ENCODE assay signal across 1 fruit fly cellular context in the genomic region with DNA sequence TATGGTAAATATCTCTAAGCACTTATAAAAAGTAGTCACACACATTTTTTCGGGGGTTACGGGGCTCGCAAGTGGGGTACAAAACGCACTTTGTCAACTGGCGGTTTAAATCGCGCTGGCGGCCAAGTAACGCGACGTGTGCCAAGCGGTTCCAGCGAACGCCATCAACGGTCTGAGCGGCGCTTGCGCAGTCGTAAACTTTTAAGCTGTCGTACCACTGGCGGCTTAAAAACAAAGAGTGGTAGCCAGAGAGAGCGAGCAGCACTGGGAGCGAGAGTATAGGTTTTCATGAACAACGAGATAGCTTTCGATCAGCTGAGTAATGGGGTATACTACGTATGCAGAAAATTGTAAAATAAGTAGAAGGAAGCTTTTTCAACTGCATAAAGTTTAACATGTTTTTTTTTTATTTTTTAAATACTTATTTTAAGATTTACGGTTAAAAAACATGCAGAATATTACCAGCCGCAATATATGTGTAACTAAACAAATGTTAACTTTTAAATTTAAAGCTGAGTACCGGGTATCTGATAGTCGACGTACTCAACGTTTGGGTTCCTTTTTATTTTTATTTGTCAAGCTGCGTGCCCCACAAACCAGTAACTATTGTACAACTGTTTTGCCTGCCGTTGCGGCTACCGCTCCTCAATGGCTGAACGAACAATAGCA.
TF ChIP-seq lines count a peak whose summit lies in the region.

No protein-coding gene starts in this region.

TF ChIP-seq in whole organism, embryonic, 481 proteins besides CTCF, POLR2A, EP300 and RAD21 (continued from another document and continues in another):
- TF ChIP-seq bsh (GFP tag; optimal IDR thresholded peaks at IDR 0.05; lab: Kevin White, UChicago): peak in 1 of 2 experiments; percentile 35
- no peak for TF ChIP-seq CG7745 (tag; optimal IDR thresholded peaks at IDR 0.05; lab: Kevin White, UChicago)
- no peak for TF ChIP-seq CG5245 (GFP tag; optimal IDR thresholded peaks at IDR 0.05; lab: Kevin White, UChicago)
- no peak for TF ChIP-seq CG17612 (GFP tag; IDR thresholded peaks at IDR 0.05; lab: Robert Waterston, UW)
- TF ChIP-seq CG4617 (GFP tag; optimal IDR thresholded peaks at IDR 0.05; lab: Kevin White, UChicago; ENCODE audit: borderline replicate concordance): no peak
- peak; percentile 27 for TF ChIP-seq CG10267 (tag; optimal IDR thresholded peaks at IDR 0.05; lab: Kevin White, UChicago)
- no peak for TF ChIP-seq CG18011 (GFP tag; optimal IDR thresholded peaks at IDR 0.05; lab: Kevin White, UChicago)
- no peak for TF ChIP-seq Mes4 (GFP tag; optimal IDR thresholded peaks at IDR 0.05; lab: Kevin White, UChicago)
- no peak for TF ChIP-seq Doc2 (GFP tag; IDR thresholded peaks at IDR 0.05; lab: Robert Waterston, UW)
- TF ChIP-seq CG5180 (GFP tag; optimal IDR thresholded peaks at IDR 0.05; lab: Kevin White, UChicago): peak; percentile 11
- TF ChIP-seq Drgx (GFP tag; IDR thresholded peaks at IDR 0.05; lab: Robert Waterston, UW): peak; percentile 53; the same call in 1 of the 2 replicates
- no peak for TF ChIP-seq CG8290 (GFP tag; optimal IDR thresholded peaks at IDR 0.05; lab: Kevin White, UChicago)
- peak in 1 of 2 experiments; percentile 30 for TF ChIP-seq CG8290 (tag; optimal IDR thresholded peaks at IDR 0.05; lab: Kevin White, UChicago)
- no peak for TF ChIP-seq CG12744 (GFP tag; optimal IDR thresholded peaks at IDR 0.05; lab: Kevin White, UChicago)
- no peak for TF ChIP-seq CG13894 (tag; optimal IDR thresholded peaks at IDR 0.05; lab: Kevin White, UChicago)
- TF ChIP-seq chn (GFP tag; optimal IDR thresholded peaks at IDR 0.05; lab: Kevin White, UChicago): no peak
- no peak for TF ChIP-seq peb (GFP tag; IDR thresholded peaks at IDR 0.05; lab: Robert Waterston, UW)
- no peak for TF ChIP-seq sd (tag; optimal IDR thresholded peaks at IDR 0.05; lab: Kevin White, UChicago)
- no peak for TF ChIP-seq sc (optimal IDR thresholded peaks at IDR 0.05; lab: Kevin White, UChicago)
- peak; percentile 67 for TF ChIP-seq sc (GFP tag; optimal IDR thresholded peaks at IDR 0.05; lab: Kevin White, UChicago)
- no peak for TF ChIP-seq ci (GFP tag; IDR thresholded peaks at IDR 0.05; lab: Robert Waterston, UW)
- TF ChIP-seq CG6254 (GFP tag; optimal IDR thresholded peaks at IDR 0.05; lab: Kevin White, UChicago): no peak
- peak; percentile 2 for TF ChIP-seq CG12155 (GFP tag; optimal IDR thresholded peaks at IDR 0.05; lab: Kevin White, UChicago)
- no peak for TF ChIP-seq MBD-R2 (GFP tag; IDR thresholded peaks at IDR 0.05; lab: Robert Waterston, UW)
- TF ChIP-seq B-H2 (GFP tag; optimal IDR thresholded peaks at IDR 0.05; lab: Kevin White, UChicago): no peak
- TF ChIP-seq dmrt99B (tag; optimal IDR thresholded peaks at IDR 0.05; lab: Kevin White, UChicago): peak; percentile 64
- TF ChIP-seq Atf6 (GFP tag; IDR thresholded peaks at IDR 0.05; lab: Robert Waterston, UW): no peak
- TF ChIP-seq Sox100B (GFP tag; optimal IDR thresholded peaks at IDR 0.05; lab: Kevin White, UChicago): peak; percentile 26
- no peak for TF ChIP-seq CG12219 (GFP tag; optimal IDR thresholded peaks at IDR 0.05; lab: Kevin White, UChicago)
- TF ChIP-seq CG8478 (optimal IDR thresholded peaks at IDR 0.05; lab: Kevin White, UChicago): no peak
- no peak for TF ChIP-seq ash1 (GFP tag; optimal IDR thresholded peaks at IDR 0.05; lab: Kevin White, UChicago)
- no peak for TF ChIP-seq Hsf (GFP tag; optimal IDR thresholded peaks at IDR 0.05; lab: Kevin White, UChicago)
- no peak for TF ChIP-seq Gug (GFP tag; IDR thresholded peaks at IDR 0.05; lab: Robert Waterston, UW)
- no peak for TF ChIP-seq cg (GFP tag; optimal IDR thresholded peaks at IDR 0.05; lab: Kevin White, UChicago)
- peak; percentile 29; the same call in 1 of the 3 replicates for TF ChIP-seq CG17361 (GFP tag; IDR thresholded peaks at IDR 0.05; lab: Robert Waterston, UW)
- no peak for TF ChIP-seq Mad (GFP tag; optimal IDR thresholded peaks at IDR 0.05; lab: Kevin White, UChicago)
- peak; percentile 40 for TF ChIP-seq CG13424 (tag; optimal IDR thresholded peaks at IDR 0.05; lab: Kevin White, UChicago)
- no peak for TF ChIP-seq CG10209 (GFP tag; optimal IDR thresholded peaks at IDR 0.05; lab: Kevin White, UChicago)
- TF ChIP-seq row (GFP tag; IDR thresholded peaks at IDR 0.05; lab: Robert Waterston, UW): peak; percentile 66
- TF ChIP-seq Tbp (GFP tag; optimal IDR thresholded peaks at IDR 0.05; lab: Kevin White, UChicago): no peak
- no peak for TF ChIP-seq eve (GFP tag; optimal IDR thresholded peaks at IDR 0.05; lab: Kevin White, UChicago)
- no peak for TF ChIP-seq CG12236 (GFP tag; optimal IDR thresholded peaks at IDR 0.05; lab: Kevin White, UChicago)
- TF ChIP-seq H2.0 (GFP tag; IDR thresholded peaks at IDR 0.05; lab: Robert Waterston, UW): no peak
- no peak for TF ChIP-seq z (GFP tag; IDR thresholded peaks at IDR 0.05; lab: Robert Waterston, UW)
- no peak for TF ChIP-seq grn (GFP tag; optimal IDR thresholded peaks at IDR 0.05; lab: Kevin White, UChicago)
- TF ChIP-seq lab (GFP tag; optimal IDR thresholded peaks at IDR 0.05; lab: Kevin White, UChicago): peak; percentile 50
- peak; percentile 43 for TF ChIP-seq CG30403 (GFP tag; optimal IDR thresholded peaks at IDR 0.05; lab: Kevin White, UChicago)
- TF ChIP-seq tup (GFP tag; optimal IDR thresholded peaks at IDR 0.05; lab: Kevin White, UChicago): no peak
- TF ChIP-seq CG6791 (GFP tag; IDR thresholded peaks at IDR 0.05; lab: Robert Waterston, UW; ENCODE audit: partially characterized antibody): no peak
- peak; percentile 58 for TF ChIP-seq CG2678 (tag; optimal IDR thresholded peaks at IDR 0.05; lab: Kevin White, UChicago)
- peak; percentile 0 for TF ChIP-seq Hmr (GFP tag; optimal IDR thresholded peaks at IDR 0.05; lab: Kevin White, UChicago)
- no peak for TF ChIP-seq CG3838 (GFP tag; optimal IDR thresholded peaks at IDR 0.05; lab: Kevin White, UChicago)
- no peak for TF ChIP-seq mld (GFP tag; IDR thresholded peaks at IDR 0.05; lab: Robert Waterston, UW; ENCODE audit: partially characterized antibody)
- no peak for TF ChIP-seq seq (GFP tag; IDR thresholded peaks at IDR 0.05; lab: Robert Waterston, UW)
- no peak for TF ChIP-seq CG1603 (tag; optimal IDR thresholded peaks at IDR 0.05; lab: Kevin White, UChicago)
- no peak for TF ChIP-seq al (GFP tag; IDR thresholded peaks at IDR 0.05; lab: Robert Waterston, UW)
- TF ChIP-seq CG9932 (GFP tag; IDR thresholded peaks at IDR 0.05; lab: Robert Waterston, UW): 0 out of 2 replicates have a peak, but pooled peaks have one; percentile 17
- TF ChIP-seq CG11695 (GFP tag; IDR thresholded peaks at IDR 0.05; lab: Robert Waterston, UW): no peak
- no peak for TF ChIP-seq CG6765 (GFP tag; optimal IDR thresholded peaks at IDR 0.05; lab: Kevin White, UChicago)
- peak; percentile 42 for TF ChIP-seq PHDP (tag; optimal IDR thresholded peaks at IDR 0.05; lab: Kevin White, UChicago)
- no peak for TF ChIP-seq CG4820 (GFP tag; optimal IDR thresholded peaks at IDR 0.05; lab: Kevin White, UChicago)
- TF ChIP-seq CG12942 (GFP tag; optimal IDR thresholded peaks at IDR 0.05; lab: Kevin White, UChicago): no peak
- TF ChIP-seq NC2β (GFP tag; optimal IDR thresholded peaks at IDR 0.05; lab: Kevin White, UChicago): no peak
- TF ChIP-seq CG10654 (GFP tag; optimal IDR thresholded peaks at IDR 0.05; lab: Kevin White, UChicago): no peak
- TF ChIP-seq CoRest (tag; optimal IDR thresholded peaks at IDR 0.05; lab: Kevin White, UChicago): peak; percentile 41
- TF ChIP-seq tio (GFP tag; optimal IDR thresholded peaks at IDR 0.05; lab: Kevin White, UChicago): peak; percentile 7
- no peak for TF ChIP-seq CG6683 (GFP tag; optimal IDR thresholded peaks at IDR 0.05; lab: Kevin White, UChicago)
- TF ChIP-seq jigr1 (GFP tag; IDR thresholded peaks at IDR 0.05; lab: Robert Waterston, UW): no peak
- 0 out of 2 replicates have a peak, but pooled peaks have one; percentile 7 for TF ChIP-seq onecut (GFP tag; IDR thresholded peaks at IDR 0.05; lab: Robert Waterston, UW)
- no peak for TF ChIP-seq CG2889 (GFP tag; IDR thresholded peaks at IDR 0.05; lab: Robert Waterston, UW)
- no peak for TF ChIP-seq bab2 (GFP tag; optimal IDR thresholded peaks at IDR 0.05; lab: Kevin White, UChicago)
- no peak for TF ChIP-seq pfk (GFP tag; optimal IDR thresholded peaks at IDR 0.05; lab: Kevin White, UChicago)
- TF ChIP-seq hth (optimal IDR thresholded peaks at IDR 0.05; lab: Kevin White, UChicago): no peak
- peak; percentile 43 for TF ChIP-seq D19A (tag; optimal IDR thresholded peaks at IDR 0.05; lab: Kevin White, UChicago)
- TF ChIP-seq CG13296 (GFP tag; optimal IDR thresholded peaks at IDR 0.05; lab: Kevin White, UChicago): no peak
- no peak for TF ChIP-seq ase (GFP tag; IDR thresholded peaks at IDR 0.05; lab: Robert Waterston, UW)
- no peak for TF ChIP-seq cato (GFP tag; optimal IDR thresholded peaks at IDR 0.05; lab: Kevin White, UChicago; ENCODE audit: borderline replicate concordance)
- no peak for TF ChIP-seq Oaz (GFP tag; IDR thresholded peaks at IDR 0.05; lab: Robert Waterston, UW)
- TF ChIP-seq CG33213 (GFP tag; optimal IDR thresholded peaks at IDR 0.05; lab: Kevin White, UChicago): no peak
- no peak for TF ChIP-seq Bdp1 (GFP tag; optimal IDR thresholded peaks at IDR 0.05; lab: Kevin White, UChicago)
- TF ChIP-seq lilli (GFP tag; optimal IDR thresholded peaks at IDR 0.05; lab: Kevin White, UChicago): no peak
- peak; percentile 73 for TF ChIP-seq sens (GFP tag; lab: Kevin White, UChicago)
- TF ChIP-seq YL-1 (GFP tag; optimal IDR thresholded peaks at IDR 0.05; lab: Kevin White, UChicago): no peak
- TF ChIP-seq Usf (GFP tag; optimal IDR thresholded peaks at IDR 0.05; lab: Kevin White, UChicago): no peak
- no peak for TF ChIP-seq Lpt (GFP tag; optimal IDR thresholded peaks at IDR 0.05; lab: Kevin White, UChicago)
- no peak for TF ChIP-seq repo (GFP tag; optimal IDR thresholded peaks at IDR 0.05; lab: Kevin White, UChicago)
- TF ChIP-seq CG1832 (GFP tag; optimal IDR thresholded peaks at IDR 0.05; lab: Kevin White, UChicago): no peak
- TF ChIP-seq tx (GFP tag; optimal IDR thresholded peaks at IDR 0.05; lab: Kevin White, UChicago): no peak
- TF ChIP-seq CG12299 (tag; optimal IDR thresholded peaks at IDR 0.05; lab: Kevin White, UChicago): no peak
- TF ChIP-seq gsb (GFP tag; IDR thresholded peaks at IDR 0.05; lab: Robert Waterston, UW): no peak
- peak in 1 of 2 experiments; percentile 66 for TF ChIP-seq Hr51 (GFP tag; optimal IDR thresholded peaks at IDR 0.05; lab: Kevin White, UChicago)
- no peak for TF ChIP-seq ttk (GFP tag; IDR thresholded peaks at IDR 0.05; lab: Robert Waterston, UW)
- TF ChIP-seq CG14860 (GFP tag; IDR thresholded peaks at IDR 0.05; lab: Robert Waterston, UW; ENCODE audit: partially characterized antibody): peak; percentile 59; the same call in 2 of the 3 replicates
- TF ChIP-seq CkIIα-i1 (GFP tag; IDR thresholded peaks at IDR 0.05; lab: Robert Waterston, UW): no peak
- TF ChIP-seq Oli (tag; optimal IDR thresholded peaks at IDR 0.05; lab: Kevin White, UChicago): peak; percentile 53
- no peak for TF ChIP-seq luna (GFP tag; optimal IDR thresholded peaks at IDR 0.05; lab: Kevin White, UChicago)
- TF ChIP-seq dysf (GFP tag; IDR thresholded peaks at IDR 0.05; lab: Robert Waterston, UW): peak; percentile 45; the same call in 1 of the 3 replicates
- peak; percentile 3 for TF ChIP-seq bcd (GFP tag; optimal IDR thresholded peaks at IDR 0.05; lab: Kevin White, UChicago)
- no peak for TF ChIP-seq CG3726 (GFP tag; IDR thresholded peaks at IDR 0.05; lab: Robert Waterston, UW)
- TF ChIP-seq CG17328 (GFP tag; IDR thresholded peaks at IDR 0.05; lab: Robert Waterston, UW): no peak
- TF ChIP-seq Eip74EF (GFP tag; optimal IDR thresholded peaks at IDR 0.05; lab: Kevin White, UChicago): peak in 1 of 2 experiments; percentile 40
- TF ChIP-seq CG11696 (GFP tag; IDR thresholded peaks at IDR 0.05; lab: Robert Waterston, UW): no peak
- no peak for TF ChIP-seq Poxn (GFP tag; IDR thresholded peaks at IDR 0.05; lab: Robert Waterston, UW)
- TF ChIP-seq HLH54F (GFP tag; optimal IDR thresholded peaks at IDR 0.05; lab: Kevin White, UChicago): no peak
- peak; percentile 37 for TF ChIP-seq Fer1 (GFP tag; optimal IDR thresholded peaks at IDR 0.05; lab: Kevin White, UChicago)
- TF ChIP-seq rib (GFP tag; IDR thresholded peaks at IDR 0.05; lab: Robert Waterston, UW): no peak
- no peak for TF ChIP-seq zfh1 (GFP tag; IDR thresholded peaks at IDR 0.05; lab: Robert Waterston, UW)
- TF ChIP-seq Rfx (GFP tag; IDR thresholded peaks at IDR 0.05; lab: Robert Waterston, UW): no peak
- no peak for TF ChIP-seq CG3847 (GFP tag; IDR thresholded peaks at IDR 0.05; lab: Robert Waterston, UW)
- no peak for TF ChIP-seq CG18764 (GFP tag; optimal IDR thresholded peaks at IDR 0.05; lab: Kevin White, UChicago)
- no peak for TF ChIP-seq Ptx1 (GFP tag; IDR thresholded peaks at IDR 0.05; lab: Robert Waterston, UW)
- TF ChIP-seq CG17359 (tag; optimal IDR thresholded peaks at IDR 0.05; lab: Kevin White, UChicago): peak; percentile 45
- no peak for TF ChIP-seq CG8281 (tag; optimal IDR thresholded peaks at IDR 0.05; lab: Kevin White, UChicago)
- TF ChIP-seq Lim3 (GFP tag; IDR thresholded peaks at IDR 0.05; lab: Robert Waterston, UW): no peak
- peak; percentile 75 for TF ChIP-seq HLH4C (GFP tag; IDR thresholded peaks at IDR 0.05; lab: Robert Waterston, UW; ENCODE audit: partially characterized antibody)
- no peak for TF ChIP-seq HmgD (GFP tag; optimal IDR thresholded peaks at IDR 0.05; lab: Kevin White, UChicago)
- TF ChIP-seq Sox102F (GFP tag; optimal IDR thresholded peaks at IDR 0.05; lab: Kevin White, UChicago): peak; percentile 64
- no peak for TF ChIP-seq Bteb2 (GFP tag; optimal IDR thresholded peaks at IDR 0.05; lab: Kevin White, UChicago)
- TF ChIP-seq CG31441 (GFP tag; IDR thresholded peaks at IDR 0.05; lab: Robert Waterston, UW): peak; percentile 55
- TF ChIP-seq knrl (GFP tag; IDR thresholded peaks at IDR 0.05; lab: Robert Waterston, UW; ENCODE audit: partially characterized antibody): no peak
- TF ChIP-seq zen (tag; optimal IDR thresholded peaks at IDR 0.05; lab: Kevin White, UChicago): no peak
- no peak for TF ChIP-seq ERR (GFP tag; optimal IDR thresholded peaks at IDR 0.05; lab: Kevin White, UChicago)
- peak; percentile 36 for TF ChIP-seq phol (tag; optimal IDR thresholded peaks at IDR 0.05; lab: Kevin White, UChicago)
- no peak for TF ChIP-seq CG15011 (GFP tag; optimal IDR thresholded peaks at IDR 0.05; lab: Kevin White, UChicago)
- TF ChIP-seq Ets65A (GFP tag; lab: Kevin White, UChicago): no peak
- TF ChIP-seq pzg (GFP tag; optimal IDR thresholded peaks at IDR 0.05; lab: Kevin White, UChicago): no peak
- TF ChIP-seq Sin3A (optimal IDR thresholded peaks at IDR 0.05; lab: Kevin White, UChicago): no peak
- TF ChIP-seq TFAM (GFP tag; optimal IDR thresholded peaks at IDR 0.05; lab: Kevin White, UChicago): no peak
- no peak for TF ChIP-seq tgo (GFP tag; IDR thresholded peaks at IDR 0.05; lab: Robert Waterston, UW)
